Fruit fly (Drosophila melanogaster): ENCODE results near the gene NimC4.

DNA sequence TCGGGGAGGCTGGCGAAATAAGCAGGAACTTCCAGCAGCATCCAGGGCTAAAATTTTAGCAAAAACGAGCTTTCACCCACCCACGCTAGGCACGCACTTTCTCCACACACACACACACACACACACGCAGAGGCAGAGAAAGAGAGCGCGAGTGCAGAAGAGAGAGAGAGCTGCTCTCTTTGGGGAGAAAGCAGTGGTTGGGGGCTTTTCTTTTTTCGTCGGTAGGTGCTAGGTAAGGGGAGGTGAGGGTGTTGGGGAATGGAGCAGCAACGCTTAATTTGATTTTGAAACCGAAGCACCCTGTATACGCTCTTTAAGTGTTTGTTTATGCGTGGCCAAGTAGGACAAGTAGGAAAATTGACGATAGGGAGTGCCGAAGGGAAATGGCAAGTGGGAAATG, 6.9 kb downstream of the NimC4 start:
- TF ChIP-seq cic (GFP tag; optimal IDR thresholded peaks at IDR 0.05): no peak
- no peak for TF ChIP-seq toe (GFP tag; optimal IDR thresholded peaks at IDR 0.05)
- no peak for TF ChIP-seq bab1 (GFP tag; optimal IDR thresholded peaks at IDR 0.05)
